Fruit fly (Drosophila melanogaster) whole organism, embryonic: Measurements from ENCODE around the gene Sfp79B.

Experiments used
- Blimp-1 ChIP-seq: fragments of 200-800 bp; sonication (Bioruptor generic); optimal IDR thresholded peaks from 3 replicates; lab custom pipeline; 2018; ENCODE audit warnings: missing biosample characterization, missing genetic modification characterization, mild to moderate bottlenecking, moderate library complexity, missing genetic modification reagents
- CG4820 ChIP-seq: fragments of 200-800 bp; sonication (Bioruptor generic); optimal IDR thresholded peaks from 3 replicates; lab custom pipeline; 2016; ENCODE audit warnings: missing biosample characterization, missing genetic modification characterization
- CG5180 ChIP-seq: fragments of 200-800 bp; sonication (Bioruptor generic); optimal IDR thresholded peaks from 3 replicates; lab custom pipeline; 2017; ENCODE audit warnings: missing biosample characterization, missing genetic modification characterization, mild to moderate bottlenecking, moderate library complexity, missing genetic modification reagents
- Max ChIP-seq: fragments of 200-800 bp; sonication (Bioruptor generic); optimal IDR thresholded peaks from 2 replicates; lab custom pipeline; 2016; ENCODE audit warnings: missing biosample characterization, mild to moderate bottlenecking, missing genetic modification characterization
- NFAT ChIP-seq: fragments of 200-800 bp; sonication (Bioruptor generic); IDR thresholded peaks from 2 replicates; pipeline ENCODE4 v1.3.6; 2022; ENCODE audit warnings: missing biosample characterization, missing genetic modification characterization
- Usf ChIP-seq: fragments of 200-800 bp; sonication (Bioruptor generic); optimal IDR thresholded peaks from 2 replicates; lab custom pipeline; 2017; ENCODE audit warnings: missing genotype, missing biosample characterization, missing genetic modification characterization
- chinmo ChIP-seq: fragments of 200-800 bp; sonication (Bioruptor generic); IDR thresholded peaks from 4 replicates; pipeline ENCODE4 v1.3.6; 2022; ENCODE audit warnings: missing biosample characterization, missing genetic modification characterization; ENCODE audit not compliant: partially characterized antibody
- gsb ChIP-seq: fragments of 200-800 bp; sonication (Bioruptor generic); IDR thresholded peaks from 2 replicates; pipeline ENCODE4 v1.3.6; 2022; ENCODE audit warnings: missing biosample characterization, missing genetic modification characterization
- trh ChIP-seq: fragments of 200-800 bp; sonication (Bioruptor generic); optimal IDR thresholded peaks from 2 replicates; lab custom pipeline; 2016; ENCODE audit warnings: missing biosample characterization, missing genetic modification characterization

- TF ChIP-seq NFAT: no peak
- TF ChIP-seq CG5180: no peak
- no peak for TF ChIP-seq gsb (GFP tag; lab: Robert Waterston, UW)
- TF ChIP-seq CG4820: no peak
- TF ChIP-seq Usf (GFP tag; lab: Kevin White, UChicago): no peak
- TF ChIP-seq chinmo (GFP tag; lab: Robert Waterston, UW): no peak
- no peak for TF ChIP-seq trh (GFP tag; lab: Kevin White, UChicago)
- TF ChIP-seq Blimp-1: no peak
- TF ChIP-seq Max (GFP tag; lab: Kevin White, UChicago): no peak
Measured at dm6 chr3L:22082420-22082819, 2.3 kb downstream of the Sfp79B start, which contains the start of gene msopa.
